Fruit fly (Drosophila melanogaster) whole organism, wandering third instar larva: ENCODE results near the gene CG43089.
A peak's percentile ranks its signal among the peaks of the same experiment; 100 is the strongest.

Experiments used
- CG9705 ChIP-seq: fragments of 200-800 bp; sonication (Bioruptor generic); optimal IDR thresholded peaks from 2 replicates; lab custom pipeline; 2018; ENCODE audit warnings: missing biosample characterization, mild to moderate bottlenecking, missing genetic modification characterization
- Dfd ChIP-seq: fragments of >200 bp; optimal IDR thresholded peaks from 2 replicates; lab custom pipeline; 2017; ENCODE audit warnings: missing biosample characterization, missing genetic modification characterization
- GATAd ChIP-seq: sonication (Bioruptor generic); optimal IDR thresholded peaks from 2 replicates; lab custom pipeline; 2016; ENCODE audit warnings: missing biosample characterization, missing genetic modification characterization
- HLH106 ChIP-seq: fragments of 200-800 bp; optimal IDR thresholded peaks from 3 replicates; lab custom pipeline; 2019; ENCODE audit warnings: missing biosample characterization, mild to moderate bottlenecking, missing genetic modification characterization, moderate library complexity
- Hr83 ChIP-seq: fragments of 200-300 bp; sonication (Bioruptor generic); optimal IDR thresholded peaks from 2 replicates; lab custom pipeline; 2016; ENCODE audit warnings: missing biosample characterization, mild to moderate bottlenecking, missing genetic modification characterization, moderate library complexity; ENCODE audit not compliant: poor library complexity, severe bottlenecking
- Jra ChIP-seq: sonication (Bioruptor generic); optimal IDR thresholded peaks from 2 replicates; lab custom pipeline; 2016; ENCODE audit warnings: missing biosample characterization, missing genetic modification characterization
- Myc ChIP-seq: fragments of >200 bp; optimal IDR thresholded peaks from 2 replicates; lab custom pipeline; 2017
- N ChIP-seq: fragments of >200 bp; optimal IDR thresholded peaks from 2 replicates; lab custom pipeline; 2018; ENCODE audit warnings: missing biosample characterization, missing external identifiers, missing genetic modification characterization
- OdsH ChIP-seq: fragments of 200-800 bp; sonication (Bioruptor generic); optimal IDR thresholded peaks from 2 replicates; lab custom pipeline; 2016; ENCODE audit warnings: missing biosample characterization, mild to moderate bottlenecking, missing genetic modification characterization
- Rel ChIP-seq, 2 experiments: fragments of 200-800 bp; sonication (Bioruptor generic) in 1 of 2; optimal IDR thresholded peaks; 2 replicates in 1 of 2; 3 replicates in 1 of 2; lab custom pipeline; 2016 to 2019; ENCODE audit warnings: mild to moderate bottlenecking in 2 of 2, missing biosample characterization in 2 of 2, missing genetic modification characterization in 2 of 2, moderate library complexity in 1 of 2
- Sp1 ChIP-seq: fragments of 200-800 bp; sonication (Bioruptor generic); optimal IDR thresholded peaks from 3 replicates; lab custom pipeline; 2019; ENCODE audit warnings: missing biosample characterization, mild to moderate bottlenecking, missing genetic modification characterization, moderate library complexity
- br ChIP-seq: fragments of 200-800 bp; sonication (Bioruptor generic); optimal IDR thresholded peaks from 2 replicates; lab custom pipeline; 2016; ENCODE audit warnings: missing biosample characterization, missing genetic modification characterization
- dl ChIP-seq, 2 experiments: fragments of 175-275, 200-275 bp in 1 of 2; fragments of 200-275 bp in 1 of 2; sonication (Bioruptor generic); optimal IDR thresholded peaks; lab custom pipeline; 2018; ENCODE audit warnings: mild to moderate bottlenecking in 2 of 2, missing biosample characterization in 2 of 2, missing genetic modification characterization in 2 of 2, moderate library complexity in 2 of 2; ENCODE audit not compliant: partially characterized antibody in 2 of 2, insufficient read depth in 1 of 2
- dsf ChIP-seq: sonication (Bioruptor generic); optimal IDR thresholded peaks from 2 replicates; lab custom pipeline; 2016; ENCODE audit warnings: missing biosample characterization, missing genetic modification characterization, borderline replicate concordance
- ey ChIP-seq: fragments of 200-800 bp; sonication (Bioruptor generic); optimal IDR thresholded peaks from 2 replicates; lab custom pipeline; 2016; ENCODE audit warnings: missing biosample characterization, missing genetic modification characterization
- fru ChIP-seq: fragments of 200-800 bp; sonication (Bioruptor generic); optimal IDR thresholded peaks from 3 replicates; lab custom pipeline; 2016; ENCODE audit warnings: missing biosample characterization, mild to moderate bottlenecking, missing genetic modification characterization
- lola ChIP-seq: fragments of >200 bp; optimal IDR thresholded peaks from 2 replicates; lab custom pipeline; 2017; ENCODE audit warnings: missing biosample characterization, missing genetic modification characterization
- rgr ChIP-seq: fragments of 200-800 bp; sonication (Bioruptor generic); optimal IDR thresholded peaks from 3 replicates; lab custom pipeline; 2016; ENCODE audit warnings: missing biosample characterization, mild to moderate bottlenecking, missing genetic modification characterization
- sv ChIP-seq: fragments of 200-800 bp; sonication (Bioruptor generic); optimal IDR thresholded peaks from 3 replicates; lab custom pipeline; 2016; ENCODE audit warnings: missing biosample characterization, missing genetic modification characterization

CG43089 gene

DNA sequence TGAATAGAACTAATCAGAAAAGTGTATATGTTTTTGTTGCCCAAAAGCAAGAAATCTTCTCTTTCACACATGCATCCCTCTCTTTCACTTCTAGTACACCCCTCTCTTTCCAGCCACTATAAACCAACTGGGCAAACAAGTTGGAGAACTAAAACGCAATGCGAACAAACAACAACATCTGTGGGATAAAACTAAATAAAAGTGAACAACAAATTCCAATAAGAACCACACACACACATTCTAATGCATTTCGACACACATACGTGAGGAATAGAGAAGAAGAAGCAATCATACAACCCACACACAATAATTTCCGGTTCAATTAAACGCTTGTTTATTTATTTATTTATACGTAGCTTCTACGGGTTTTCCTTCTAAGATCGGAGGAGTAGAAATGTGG lies 41.9 kb downstream of the CG43089 start:
- TF ChIP-seq GATAd (GFP tag; lab: Kevin White, UChicago): no peak
- TF ChIP-seq dsf (GFP tag; lab: Kevin White, UChicago): no peak
- no peak for TF ChIP-seq N
- no peak for TF ChIP-seq rgr (GFP tag; lab: Kevin White, UChicago)
- TF ChIP-seq br (GFP tag; lab: Kevin White, UChicago): no peak
- TF ChIP-seq Rel (GFP tag; optimal IDR thresholded peaks at IDR 0.05; lab: Kevin White, UChicago): no peak
- no peak for TF ChIP-seq Rel (tag; optimal IDR thresholded peaks at IDR 0.05; lab: Kevin White, UChicago)
- TF ChIP-seq dl (GFP tag; optimal IDR thresholded peaks at IDR 0.05; lab: Kevin White, UChicago; ENCODE audit: insufficient read depth in 1 of 2, partially characterized antibody in 2 of 2): no peak
- no peak for TF ChIP-seq Myc (lab: Kevin White, UChicago)

- TF ChIP-seq CG9705 (GFP tag; lab: Kevin White, UChicago): no peak
- no peak for TF ChIP-seq GATAd (GFP tag; lab: Kevin White, UChicago)
- TF ChIP-seq Hr83: no peak
- TF ChIP-seq Jra (GFP tag; lab: Kevin White, UChicago): no peak
- TF ChIP-seq Dfd (GFP tag; lab: Kevin White, UChicago): no peak
- no peak for TF ChIP-seq Myc (lab: Kevin White, UChicago)
- TF ChIP-seq fru (GFP tag; lab: Kevin White, UChicago): no peak
- TF ChIP-seq Sp1 (GFP tag; lab: Kevin White, UChicago): no peak
Measured at dm6 chr3L:3758603-3759002, 44.8 kb downstream of the CG43089 start.

DNA sequence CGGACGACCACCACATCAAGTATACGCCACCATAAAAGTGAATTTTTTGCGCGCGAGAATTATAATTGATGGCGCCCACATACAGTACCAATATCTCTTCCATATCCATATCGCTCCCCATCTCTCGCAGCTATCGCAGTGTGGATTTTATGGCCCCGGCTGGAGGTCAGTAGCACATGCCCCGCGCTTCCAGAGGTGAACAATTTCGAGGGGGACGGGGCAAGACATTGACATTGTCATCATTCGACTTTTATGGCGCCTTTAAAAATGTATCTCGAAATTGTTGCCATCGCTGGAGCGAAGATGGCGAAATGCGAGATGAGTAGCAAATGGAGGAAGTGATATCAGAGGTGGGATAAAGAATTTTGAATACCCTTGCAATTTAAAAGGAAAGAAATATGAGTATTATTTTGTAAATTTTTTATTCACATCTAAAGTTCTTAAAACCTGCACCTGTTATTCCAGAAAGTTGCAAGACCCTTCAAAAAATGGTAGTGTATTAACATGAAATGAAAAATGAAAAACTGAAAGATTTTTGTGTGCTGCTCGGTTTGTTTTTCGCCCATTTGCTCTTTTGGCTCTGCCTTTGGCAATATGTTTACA lies 46.7 kb downstream of the CG43089 start:
- TF ChIP-seq HLH106 (no peak), ey (peak; percentile 28)

DNA sequence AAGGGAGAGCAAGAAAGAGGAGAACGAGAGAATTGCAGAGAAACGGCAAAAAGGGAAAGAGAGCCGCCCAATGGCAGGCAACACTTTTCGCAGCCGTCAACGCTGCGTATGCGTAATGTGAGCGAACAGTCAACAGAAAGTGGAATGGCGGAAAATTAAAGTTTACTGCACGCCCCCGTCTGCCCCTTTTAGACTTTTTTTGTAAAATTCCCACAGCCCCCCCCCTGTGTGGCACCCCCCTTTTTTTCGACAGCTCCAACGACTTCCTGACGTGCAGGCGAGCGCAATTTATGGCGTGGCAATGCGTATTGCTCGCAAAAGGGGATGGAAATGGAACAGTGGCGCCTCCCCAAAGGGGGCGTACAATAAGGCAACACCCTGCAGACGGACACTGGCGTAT lies 49.5 kb downstream of the CG43089 start:
- TF ChIP-seq ey (no peak), N (no peak), Dfd (GFP tag; lab: Kevin White, UChicago) (no peak), lola (no peak), OdsH (GFP tag; lab: Kevin White, UChicago) (no peak), sv (GFP tag; lab: Kevin White, UChicago) (no peak)
- TF ChIP-seq, all 38 proteins: peak for 0
